Worm (Caenorhabditis elegans) whole organism, mixed stage, embryonic: ENCODE data around the gene rft-1.

Experiments used
- ceh-39 ChIP-seq: fragments of 150-350 bp; optimal IDR thresholded peaks from 2 replicates; lab custom pipeline; 2014; ENCODE audit warnings: missing biosample characterization, missing genetic modification characterization
- elt-1 ChIP-seq: sonication (generic microtip); optimal IDR thresholded peaks from 2 replicates; lab custom pipeline; 2017; ENCODE audit warnings: missing genetic modification characterization, mild to moderate bottlenecking, missing compliant biosample characterization, antibody characterized with exemption, moderate library complexity, borderline replicate concordance; ENCODE audit not compliant: insufficient read depth
- elt-3 ChIP-seq: fragments of 150-350 bp; optimal IDR thresholded peaks from 2 replicates; lab custom pipeline; 2014; ENCODE audit warnings: missing biosample characterization, missing genetic modification characterization
- lin-13 ChIP-seq: fragments of 150-350 bp; optimal IDR thresholded peaks from 2 replicates; lab custom pipeline; 2014; ENCODE audit warnings: missing biosample characterization, missing genetic modification characterization
- mls-2 ChIP-seq: sonication (generic microtip); optimal IDR thresholded peaks from 2 replicates; lab custom pipeline; 2016; ENCODE audit warnings: mild to moderate bottlenecking, missing genetic modification characterization, moderate library complexity, missing compliant biosample characterization
- nhr-76 ChIP-seq: sonication (generic microtip); optimal IDR thresholded peaks from 2 replicates; lab custom pipeline; 2017; ENCODE audit warnings: missing biosample characterization, missing genetic modification characterization
- snpc-4 ChIP-seq: fragments of 150-350 bp; optimal IDR thresholded peaks from 2 replicates; lab custom pipeline; 2014; ENCODE audit warnings: missing biosample characterization, missing genetic modification characterization
- sptf-1 ChIP-seq: sonication (generic microtip); optimal IDR thresholded peaks from 2 replicates; lab custom pipeline; 2017; ENCODE audit warnings: mild to moderate bottlenecking, missing genetic modification characterization, moderate library complexity, missing compliant biosample characterization
- unc-120 ChIP-seq: sonication (generic microtip); optimal IDR thresholded peaks from 2 replicates; lab custom pipeline; 2017; ENCODE audit warnings: missing genetic modification characterization, missing compliant biosample characterization; ENCODE audit not compliant: poor library complexity, severe bottlenecking
- unc-62 ChIP-seq: fragments of 150-350 bp; optimal IDR thresholded peaks from 2 replicates; lab custom pipeline; 2014; ENCODE audit warnings: missing biosample characterization, missing genetic modification reagents, missing genetic modification characterization
- ztf-11 ChIP-seq: fragments of 150-350 bp; optimal IDR thresholded peaks from 2 replicates; lab custom pipeline; 2014; ENCODE audit warnings: missing biosample characterization, missing genetic modification characterization

DNA sequence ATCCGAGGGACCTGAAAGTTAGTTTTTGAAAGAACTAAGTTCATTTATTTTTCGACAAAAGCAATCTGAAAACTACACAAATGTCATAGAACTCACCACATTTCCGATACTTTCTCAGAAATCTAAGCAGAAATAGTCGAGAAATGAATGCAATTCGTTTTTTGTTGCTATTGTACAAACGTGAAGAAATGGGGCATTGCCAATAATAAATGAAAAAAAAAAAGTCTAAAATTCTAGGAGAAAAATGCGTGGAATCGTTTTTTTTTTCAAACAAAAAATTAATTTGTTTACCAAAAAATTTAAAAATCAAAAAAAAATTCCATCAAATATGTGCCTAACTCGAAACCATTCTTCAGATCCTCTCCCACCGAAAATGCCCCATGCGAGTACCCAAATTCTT is 31.3 kb downstream of the rft-1 start, which contains the start of gene Y47D7A.17:
- no peak for TF ChIP-seq mls-2 (tag; lab: Kevin White, UChicago)
- no peak for TF ChIP-seq snpc-4 (tag; lab: Kevin White, UChicago)
- no peak for TF ChIP-seq elt-3 (tag; lab: Kevin White, UChicago)
- no peak for TF ChIP-seq ztf-11 (tag; lab: Kevin White, UChicago)
- TF ChIP-seq lin-13 (tag; lab: Kevin White, UChicago), result no peak
- TF ChIP-seq sptf-1, result no peak
- no peak for TF ChIP-seq elt-1 (tag; lab: Kevin White, UChicago)
- TF ChIP-seq unc-62 (GFP tag; lab: Kevin White, UChicago), result no peak
- TF ChIP-seq nhr-76 (tag; lab: Kevin White, UChicago), result no peak
- no peak for TF ChIP-seq ceh-39 (tag; lab: Kevin White, UChicago)
- TF ChIP-seq unc-120 (tag; lab: Kevin White, UChicago), result no peak
